ENCODE assay signal across 1 fruit fly cellular context in genomic region chr3L:14217677-14218254, dm6.
A peak's percentile ranks its signal among the peaks of the same experiment; 100 is the strongest.
TF ChIP-seq lines count a peak whose summit lies in the region.

Gene CG7768, plus strand, starts transcription at chr3L:14218204.

TF ChIP-seq in whole organism, embryonic, 481 proteins besides CTCF, POLR2A, EP300 and RAD21 (continued from another document and continues in another):
- TF ChIP-seq CG16863 (GFP tag; optimal IDR thresholded peaks at IDR 0.05; lab: Kevin White, UChicago) (peak; percentile 9), CG11696 (GFP tag; IDR thresholded peaks at IDR 0.05; lab: Robert Waterston, UW) (no peak), ranshi (GFP tag; IDR thresholded peaks at IDR 0.05; lab: Robert Waterston, UW) (peak; percentile 60; the same call in 1 of the 2 replicates), pb (GFP tag; optimal IDR thresholded peaks at IDR 0.05; lab: Kevin White, UChicago) (no peak), unpg (GFP tag; optimal IDR thresholded peaks at IDR 0.05; lab: Kevin White, UChicago) (peak; percentile 61), HHEX (GFP tag; optimal IDR thresholded peaks at IDR 0.05; lab: Kevin White, UChicago) (peak; percentile 76), sens (GFP tag; lab: Kevin White, UChicago) (peak; percentile 67), wor (GFP tag; IDR thresholded peaks at IDR 0.05; lab: Robert Waterston, UW) (no peak), al (GFP tag; IDR thresholded peaks at IDR 0.05; lab: Robert Waterston, UW) (no peak), Pdp1 (GFP tag; optimal IDR thresholded peaks at IDR 0.05; lab: Kevin White, UChicago) (peak; percentile 2 to 35), CG33557 (GFP tag; optimal IDR thresholded peaks at IDR 0.05; lab: Kevin White, UChicago) (no peak), fu2 (GFP tag; optimal IDR thresholded peaks at IDR 0.05; lab: Kevin White, UChicago) (peak; percentile 36), h (optimal IDR thresholded peaks at IDR 0.05; lab: Kevin White, UChicago) (no peak), CG4404 (GFP tag; IDR thresholded peaks at IDR 0.05; lab: Robert Waterston, UW) (no peak), CG14014 (GFP tag; IDR thresholded peaks at IDR 0.05; lab: Robert Waterston, UW) (peak; percentile 65; the same call in 1 of the 2 replicates), NK7.1 (GFP tag; optimal IDR thresholded peaks at IDR 0.05; lab: Kevin White, UChicago) (peak; percentile 30), fd64A (GFP tag; optimal IDR thresholded peaks at IDR 0.05; lab: Kevin White, UChicago) (no peak), sob (GFP tag; IDR thresholded peaks at IDR 0.05; lab: Robert Waterston, UW) (no peak), CG1602 (GFP tag; optimal IDR thresholded peaks at IDR 0.05; lab: Kevin White, UChicago) (no peak), CG6175 (GFP tag; IDR thresholded peaks at IDR 0.05; lab: Robert Waterston, UW) (no peak), sug (tag; optimal IDR thresholded peaks at IDR 0.05; lab: Kevin White, UChicago) (peak; percentile 22), danr (GFP tag; IDR thresholded peaks at IDR 0.05; lab: Robert Waterston, UW) (no peak), Abd-B (GFP tag; optimal IDR thresholded peaks at IDR 0.05; lab: Kevin White, UChicago) (no peak), caup (GFP tag; optimal IDR thresholded peaks at IDR 0.05; lab: Kevin White, UChicago; ENCODE audit: severe bottlenecking) (peak; percentile 87), CG6683 (GFP tag; optimal IDR thresholded peaks at IDR 0.05; lab: Kevin White, UChicago) (peak; percentile 65), CG18476 (GFP tag; optimal IDR thresholded peaks at IDR 0.05; lab: Kevin White, UChicago) (peak; percentile 20), CG14667 (GFP tag; IDR thresholded peaks at IDR 0.05; lab: Robert Waterston, UW) (no peak), wek (GFP tag; optimal IDR thresholded peaks at IDR 0.05; lab: Kevin White, UChicago) (peak; percentile 5), Lim3 (GFP tag; IDR thresholded peaks at IDR 0.05; lab: Robert Waterston, UW) (no peak), Trl (optimal IDR thresholded peaks at IDR 0.05; lab: Kevin White, UChicago) (no peak), Trl (GFP tag; optimal IDR thresholded peaks at IDR 0.05; lab: Kevin White, UChicago) (peak; percentile 47), z (GFP tag; IDR thresholded peaks at IDR 0.05; lab: Robert Waterston, UW) (no peak), esg (GFP tag; conservative IDR thresholded peaks at IDR 0.05; lab: Robert Waterston, UW) (no peak), cad (GFP tag; optimal IDR thresholded peaks at IDR 0.05; lab: Kevin White, UChicago) (no peak), CG3838 (GFP tag; optimal IDR thresholded peaks at IDR 0.05; lab: Kevin White, UChicago) (peak; percentile 28), CG7839 (tag; optimal IDR thresholded peaks at IDR 0.05; lab: Kevin White, UChicago) (peak; percentile 47), Nf-YA (GFP tag; IDR thresholded peaks at IDR 0.05; lab: Robert Waterston, UW) (peak; percentile 51), ken (GFP tag; IDR thresholded peaks at IDR 0.05; lab: Robert Waterston, UW) (no peak), so (GFP tag; IDR thresholded peaks at IDR 0.05; lab: Robert Waterston, UW) (no peak), run (tag; optimal IDR thresholded peaks at IDR 0.05; lab: Kevin White, UChicago) (peak; percentile 6), Mad (GFP tag; optimal IDR thresholded peaks at IDR 0.05; lab: Kevin White, UChicago) (no peak), gem (tag; optimal IDR thresholded peaks at IDR 0.05; lab: Kevin White, UChicago) (peak; percentile 62), ham (GFP tag; IDR thresholded peaks at IDR 0.05; lab: Robert Waterston, UW) (no peak), CG17328 (GFP tag; IDR thresholded peaks at IDR 0.05; lab: Robert Waterston, UW) (no peak), gsb (GFP tag; IDR thresholded peaks at IDR 0.05; lab: Robert Waterston, UW) (no peak), cwo (GFP tag; optimal IDR thresholded peaks at IDR 0.05; lab: Kevin White, UChicago) (peak; percentile 50), E2f1 (GFP tag; IDR thresholded peaks at IDR 0.05; lab: Robert Waterston, UW) (no peak), CG10267 (tag; optimal IDR thresholded peaks at IDR 0.05; lab: Kevin White, UChicago) (no peak), dati (GFP tag; IDR thresholded peaks at IDR 0.05; lab: Robert Waterston, UW) (no peak), pho (GFP tag; optimal IDR thresholded peaks at IDR 0.05; lab: Kevin White, UChicago) (peak; percentile 54), gt (GFP tag; IDR thresholded peaks at IDR 0.05; lab: Robert Waterston, UW) (no peak), dpn (GFP tag; optimal IDR thresholded peaks at IDR 0.05; lab: Kevin White, UChicago) (peak; percentile 4 to 42), CG9817 (tag; optimal IDR thresholded peaks at IDR 0.05; lab: Kevin White, UChicago) (peak; percentile 62), H15 (GFP tag; IDR thresholded peaks at IDR 0.05; lab: Robert Waterston, UW) (no peak), gro (GFP tag; optimal IDR thresholded peaks at IDR 0.05; lab: Kevin White, UChicago) (peak; percentile 68), CG18011 (GFP tag; optimal IDR thresholded peaks at IDR 0.05; lab: Kevin White, UChicago) (peak; percentile 49), CG10321 (GFP tag; IDR thresholded peaks at IDR 0.05; lab: Robert Waterston, UW) (peak; percentile 54; the same call in 1 of the 2 replicates), Kr (GFP tag; optimal IDR thresholded peaks at IDR 0.05; lab: Kevin White, UChicago) (no peak), CG3281 (GFP tag; optimal IDR thresholded peaks at IDR 0.05; lab: Kevin White, UChicago) (peak; percentile 85), CG15073 (GFP tag; optimal IDR thresholded peaks at IDR 0.05; lab: Kevin White, UChicago) (no peak), az2 (GFP tag; optimal IDR thresholded peaks at IDR 0.05; lab: Kevin White, UChicago) (no peak), CG12299 (tag; optimal IDR thresholded peaks at IDR 0.05; lab: Kevin White, UChicago) (peak; percentile 63), bigmax (GFP tag; optimal IDR thresholded peaks at IDR 0.05; lab: Kevin White, UChicago) (peak; percentile 6), insv (GFP tag; optimal IDR thresholded peaks at IDR 0.05; lab: Kevin White, UChicago) (peak in 1 of 2 experiments; percentile 14), klu (GFP tag; IDR thresholded peaks at IDR 0.05; lab: Robert Waterston, UW) (no peak), mam (GFP tag; optimal IDR thresholded peaks at IDR 0.05; lab: Kevin White, UChicago) (peak; percentile 49), zfh2 (GFP tag; optimal IDR thresholded peaks at IDR 0.05; lab: Kevin White, UChicago) (peak; percentile 38), D19A (tag; optimal IDR thresholded peaks at IDR 0.05; lab: Kevin White, UChicago) (no peak), Ets65A (GFP tag; lab: Kevin White, UChicago) (no peak), croc (GFP tag; conservative IDR thresholded peaks at IDR 0.05; lab: Robert Waterston, UW) (no peak), luna (GFP tag; optimal IDR thresholded peaks at IDR 0.05; lab: Kevin White, UChicago) (peak; percentile 63), CG1233 (GFP tag; optimal IDR thresholded peaks at IDR 0.05; lab: Kevin White, UChicago) (peak; percentile 62), tap (tag; optimal IDR thresholded peaks at IDR 0.05; lab: Kevin White, UChicago) (peak; percentile 66), CG15479 (GFP tag; optimal IDR thresholded peaks at IDR 0.05; lab: Kevin White, UChicago) (no peak), CG10462 (GFP tag; optimal IDR thresholded peaks at IDR 0.05; lab: Kevin White, UChicago) (peak; percentile 6), Drgx (GFP tag; IDR thresholded peaks at IDR 0.05; lab: Robert Waterston, UW) (no peak), CG4360 (GFP tag; IDR thresholded peaks at IDR 0.05; lab: Robert Waterston, UW) (no peak), CG2889 (GFP tag; IDR thresholded peaks at IDR 0.05; lab: Robert Waterston, UW) (no peak), Ada2b (GFP tag; IDR thresholded peaks at IDR 0.05; lab: Robert Waterston, UW) (peak; percentile 20; the same call in 1 of the 2 replicates), ara (GFP tag; IDR thresholded peaks at IDR 0.05; lab: Robert Waterston, UW) (no peak), nmo (GFP tag; optimal IDR thresholded peaks at IDR 0.05; lab: Kevin White, UChicago) (no peak), CG12155 (GFP tag; optimal IDR thresholded peaks at IDR 0.05; lab: Kevin White, UChicago) (peak; percentile 31), CG4282 (GFP tag; optimal IDR thresholded peaks at IDR 0.05; lab: Kevin White, UChicago) (no peak), CG18262 (tag; optimal IDR thresholded peaks at IDR 0.05; lab: Kevin White, UChicago) (no peak), lilli (GFP tag; optimal IDR thresholded peaks at IDR 0.05; lab: Kevin White, UChicago) (peak; percentile 4), Nf-YC (tag; optimal IDR thresholded peaks at IDR 0.05; lab: Kevin White, UChicago) (no peak), PHDP (tag; optimal IDR thresholded peaks at IDR 0.05; lab: Kevin White, UChicago) (peak; percentile 71), dan (GFP tag; IDR thresholded peaks at IDR 0.05; lab: Robert Waterston, UW) (no peak), knrl (GFP tag; IDR thresholded peaks at IDR 0.05; lab: Robert Waterston, UW; ENCODE audit: partially characterized antibody) (no peak), CG31224 (GFP tag; IDR thresholded peaks at IDR 0.05; lab: Robert Waterston, UW) (0 out of 2 replicates have a peak, but pooled peaks have one; percentile 20), tin (GFP tag; optimal IDR thresholded peaks at IDR 0.05; lab: Kevin White, UChicago) (no peak), CG2202 (tag; optimal IDR thresholded peaks at IDR 0.05; lab: Kevin White, UChicago) (no peak), CG31388 (GFP tag; optimal IDR thresholded peaks at IDR 0.05; lab: Kevin White, UChicago) (no peak), sisA (GFP tag; IDR thresholded peaks at IDR 0.05; lab: Robert Waterston, UW) (no peak), hbn (GFP tag; IDR thresholded peaks at IDR 0.05; lab: Robert Waterston, UW; ENCODE audit: partially characterized antibody) (no peak), CG10543 (GFP tag; optimal IDR thresholded peaks at IDR 0.05; lab: Kevin White, UChicago) (peak; percentile 80), shn (GFP tag; optimal IDR thresholded peaks at IDR 0.05; lab: Kevin White, UChicago) (no peak), Rfx (GFP tag; IDR thresholded peaks at IDR 0.05; lab: Robert Waterston, UW) (peak; percentile 51; the same call in 1 of the 2 replicates), CG10959 (GFP tag; IDR thresholded peaks at IDR 0.05; lab: Robert Waterston, UW) (no peak), kah (GFP tag; optimal IDR thresholded peaks at IDR 0.05; lab: Kevin White, UChicago) (no peak), CG8944 (GFP tag; optimal IDR thresholded peaks at IDR 0.05; lab: Kevin White, UChicago) (no peak), CG11398 (GFP tag; optimal IDR thresholded peaks at IDR 0.05; lab: Kevin White, UChicago) (peak; percentile 47), fd96Cb (tag; optimal IDR thresholded peaks at IDR 0.05; lab: Kevin White, UChicago) (no peak), otp (GFP tag; IDR thresholded peaks at IDR 0.05; lab: Robert Waterston, UW) (no peak), CG4854 (GFP tag; optimal IDR thresholded peaks at IDR 0.05; lab: Kevin White, UChicago) (peak; percentile 51), tll (GFP tag; optimal IDR thresholded peaks at IDR 0.05; lab: Kevin White, UChicago) (no peak), CG10979 (tag; optimal IDR thresholded peaks at IDR 0.05; lab: Kevin White, UChicago) (no peak), Doc3 (GFP tag; IDR thresholded peaks at IDR 0.05; lab: Robert Waterston, UW; ENCODE audit: partially characterized antibody) (no peak), CG17359 (tag; optimal IDR thresholded peaks at IDR 0.05; lab: Kevin White, UChicago) (peak; percentile 50), CG2129 (GFP tag; IDR thresholded peaks at IDR 0.05; lab: Robert Waterston, UW; ENCODE audit: partially characterized antibody) (no peak), gcm (GFP tag; optimal IDR thresholded peaks at IDR 0.05; lab: Kevin White, UChicago) (no peak), CG14441 (GFP tag; IDR thresholded peaks at IDR 0.05; lab: Robert Waterston, UW) (no peak), Hand (GFP tag; optimal IDR thresholded peaks at IDR 0.05; lab: Kevin White, UChicago) (no peak), unc-4 (GFP tag; IDR thresholded peaks at IDR 0.05; lab: Robert Waterston, UW; ENCODE audit: partially characterized antibody) (no peak), CG3847 (GFP tag; IDR thresholded peaks at IDR 0.05; lab: Robert Waterston, UW) (no peak), Oli (tag; optimal IDR thresholded peaks at IDR 0.05; lab: Kevin White, UChicago) (no peak), CG2875 (GFP tag; optimal IDR thresholded peaks at IDR 0.05; lab: Kevin White, UChicago) (no peak), crc (GFP tag; optimal IDR thresholded peaks at IDR 0.05; lab: Kevin White, UChicago) (peak; percentile 39), Sox102F (GFP tag; optimal IDR thresholded peaks at IDR 0.05; lab: Kevin White, UChicago) (no peak), CG14860 (GFP tag; IDR thresholded peaks at IDR 0.05; lab: Robert Waterston, UW; ENCODE audit: partially characterized antibody) (no peak), grau (tag; optimal IDR thresholded peaks at IDR 0.05; lab: Kevin White, UChicago) (peak; percentile 37), bowl (GFP tag; IDR thresholded peaks at IDR 0.05; lab: Robert Waterston, UW) (no peak), tna (GFP tag; IDR thresholded peaks at IDR 0.05; lab: Robert Waterston, UW; ENCODE audit: partially characterized antibody) (no peak), MTF-1 (GFP tag; optimal IDR thresholded peaks at IDR 0.05; lab: Kevin White, UChicago; ENCODE audit: borderline replicate concordance) (peak; percentile 70), CG13123 (GFP tag; optimal IDR thresholded peaks at IDR 0.05; lab: Kevin White, UChicago) (peak; percentile 42), B-H1 (GFP tag; IDR thresholded peaks at IDR 0.05; lab: Robert Waterston, UW) (no peak), Sry-δ (GFP tag; optimal IDR thresholded peaks at IDR 0.05; lab: Kevin White, UChicago) (no peak), tup (GFP tag; optimal IDR thresholded peaks at IDR 0.05; lab: Kevin White, UChicago) (no peak), nau (GFP tag; optimal IDR thresholded peaks at IDR 0.05; lab: Kevin White, UChicago) (peak; percentile 77), Blimp-1 (GFP tag; optimal IDR thresholded peaks at IDR 0.05; lab: Kevin White, UChicago) (peak; percentile 37), Doc2 (GFP tag; IDR thresholded peaks at IDR 0.05; lab: Robert Waterston, UW) (no peak), CG17385 (GFP tag; optimal IDR thresholded peaks at IDR 0.05; lab: Kevin White, UChicago) (peak; percentile 47), CG30431 (GFP tag; optimal IDR thresholded peaks at IDR 0.05; lab: Kevin White, UChicago) (no peak), CG6854 (GFP tag; optimal IDR thresholded peaks at IDR 0.05; lab: Kevin White, UChicago) (peak; percentile 57), CG3995 (GFP tag; optimal IDR thresholded peaks at IDR 0.05; lab: Kevin White, UChicago) (peak; percentile 16), tgo (GFP tag; IDR thresholded peaks at IDR 0.05; lab: Robert Waterston, UW) (no peak), Dip2 (GFP tag; IDR thresholded peaks at IDR 0.05; lab: Robert Waterston, UW) (no peak)
